Worm (Caenorhabditis elegans) whole organism, young adult: ENCODE data around the gene Y57G11C.46.

ENCODE experiments used
- B0035.1 ChIP-seq: sonication (generic microtip); optimal IDR thresholded peaks from 2 replicates; lab custom pipeline; 2016; ENCODE audit warnings: missing genetic modification characterization, mild to moderate bottlenecking, missing compliant biosample characterization, missing genotype, missing genetic modification reagents
- B0261.1 ChIP-seq: sonication (generic microtip); optimal IDR thresholded peaks from 2 replicates; lab custom pipeline; 2016; ENCODE audit warnings: mild to moderate bottlenecking, missing genetic modification characterization, moderate library complexity, missing compliant biosample characterization
- C06A6.2 ChIP-seq: fragments of 200-800 bp; sonication (Bioruptor generic); conservative IDR thresholded peaks from 2 replicates; pipeline ENCODE4 v1.3.6; 2022; ENCODE audit warnings: missing genetic modification characterization, missing compliant biosample characterization
- C17E4.6 ChIP-seq: fragments of 200-800 bp; sonication (Bioruptor generic); IDR thresholded peaks from 2 replicates; pipeline ENCODE4 v1.3.6; 2022; ENCODE audit warnings: missing genetic modification reagents, missing genetic modification characterization, missing compliant biosample characterization
- F23B12.7 ChIP-seq: sonication (generic microtip); optimal IDR thresholded peaks from 2 replicates; lab custom pipeline; 2017; ENCODE audit warnings: missing genetic modification characterization, mild to moderate bottlenecking, missing compliant biosample characterization, antibody characterized with exemption, moderate library complexity; ENCODE audit not compliant: insufficient read depth
- F37B4.10 ChIP-seq: fragments of 200-800 bp; sonication (Bioruptor generic); IDR thresholded peaks from 2 replicates; pipeline ENCODE4 v1.3.6; 2022; ENCODE audit warnings: missing genetic modification characterization, missing compliant biosample characterization
- F39B2.1 ChIP-seq: fragments of 200-800 bp; sonication (Bioruptor generic); IDR thresholded peaks from 2 replicates; pipeline ENCODE4 v1.3.6; 2022; ENCODE audit warnings: missing genetic modification reagents, missing genetic modification characterization, missing compliant biosample characterization
- F57C9.4 ChIP-seq: sonication (generic microtip); optimal IDR thresholded peaks from 2 replicates; lab custom pipeline; 2017; ENCODE audit warnings: mild to moderate bottlenecking, missing genetic modification characterization, missing compliant biosample characterization
- K11D2.4 ChIP-seq: fragments of 200-800 bp; sonication (Bioruptor generic); IDR thresholded peaks from 2 replicates; pipeline ENCODE4 v1.3.6; 2022; ENCODE audit warnings: missing genetic modification reagents, missing genetic modification characterization, missing compliant biosample characterization
- K12H6.12 ChIP-seq: fragments of 200-800 bp; sonication (Bioruptor generic); optimal IDR thresholded peaks from 2 replicates; lab custom pipeline; 2018; ENCODE audit warnings: mild to moderate bottlenecking, missing genetic modification characterization, missing compliant biosample characterization
- Y56A3A.18 ChIP-seq: fragments of 200-800 bp; sonication (Bioruptor generic); IDR thresholded peaks from 2 replicates; pipeline ENCODE4 v1.3.6; 2022; ENCODE audit warnings: missing genetic modification reagents, missing genetic modification characterization, missing compliant biosample characterization
- Y67H2A.10 ChIP-seq: fragments of 200-800 bp; sonication (Bioruptor generic); conservative IDR thresholded peaks from 2 replicates; pipeline ENCODE4 v1.3.6; 2022; ENCODE audit warnings: missing genetic modification reagents, missing genetic modification characterization, missing compliant biosample characterization
- akir-1 ChIP-seq: fragments of 200-800 bp; sonication (Bioruptor generic); optimal IDR thresholded peaks from 2 replicates; lab custom pipeline; 2018; ENCODE audit warnings: mild to moderate bottlenecking, missing genetic modification characterization, moderate library complexity, missing compliant biosample characterization
- athp-1 ChIP-seq: sonication (generic microtip); optimal IDR thresholded peaks from 2 replicates; lab custom pipeline; 2017; ENCODE audit warnings: mild to moderate bottlenecking, missing genetic modification characterization, missing compliant biosample characterization
- attf-3 ChIP-seq: fragments of 200-800 bp; sonication (Bioruptor generic); conservative IDR thresholded peaks from 2 replicates; pipeline ENCODE4 v1.3.6; 2022; ENCODE audit warnings: missing genetic modification reagents, missing genetic modification characterization, missing compliant biosample characterization
- attf-5 ChIP-seq: fragments of 200-800 bp; sonication (Bioruptor generic); optimal IDR thresholded peaks from 2 replicates; lab custom pipeline; 2018; ENCODE audit warnings: mild to moderate bottlenecking, missing genetic modification characterization, missing compliant biosample characterization
- attf-6 ChIP-seq: fragments of 200-800 bp; sonication (Bioruptor generic); IDR thresholded peaks from 2 replicates; pipeline ENCODE4 v1.3.6; 2022; ENCODE audit warnings: missing genetic modification reagents, missing genetic modification characterization, missing compliant biosample characterization
- bed-2 ChIP-seq: fragments of 200-800 bp; sonication (Bioruptor generic); IDR thresholded peaks from 2 replicates; pipeline ENCODE4 v1.3.6; 2022; ENCODE audit warnings: missing genetic modification reagents, missing genetic modification characterization, missing compliant biosample characterization
- ceh-100 ChIP-seq: fragments of 200-800 bp; sonication (Bioruptor generic); IDR thresholded peaks from 2 replicates; pipeline ENCODE4 v1.3.6; 2022; ENCODE audit warnings: missing genetic modification reagents, missing genetic modification characterization, missing compliant biosample characterization
- ceh-27 ChIP-seq: fragments of 200-800 bp; sonication (Bioruptor generic); optimal IDR thresholded peaks from 2 replicates; lab custom pipeline; 2018; ENCODE audit warnings: mild to moderate bottlenecking, missing genetic modification characterization, moderate library complexity, missing compliant biosample characterization
- ceh-91 ChIP-seq: fragments of 200-800 bp; sonication (Bioruptor generic); IDR thresholded peaks from 2 replicates; pipeline ENCODE4 v1.3.6; 2022; ENCODE audit warnings: missing genetic modification reagents, missing genetic modification characterization, missing compliant biosample characterization
- egl-18 ChIP-seq: fragments of 200-800 bp; sonication (Bioruptor generic); IDR thresholded peaks from 2 replicates; pipeline ENCODE4 v1.3.6; 2022; ENCODE audit warnings: missing genetic modification reagents, missing genetic modification characterization, missing compliant biosample characterization
- egl-44 ChIP-seq: fragments of 200-800 bp; sonication (Bioruptor generic); IDR thresholded peaks from 2 replicates; pipeline ENCODE4 v1.3.6; 2022; ENCODE audit warnings: missing genetic modification reagents, missing genetic modification characterization, missing compliant biosample characterization
- fkh-3 ChIP-seq: sonication (generic microtip); optimal IDR thresholded peaks from 2 replicates; lab custom pipeline; 2016; ENCODE audit warnings: mild to moderate bottlenecking, missing genetic modification characterization, missing compliant biosample characterization
- hlh-12 ChIP-seq: sonication (generic microtip); optimal IDR thresholded peaks from 2 replicates; lab custom pipeline; 2016; ENCODE audit warnings: missing genetic modification characterization, missing compliant biosample characterization
- hmg-1.2 ChIP-seq: fragments of 200-800 bp; sonication (Bioruptor generic); IDR thresholded peaks from 2 replicates; pipeline ENCODE4 v1.3.6; 2022; ENCODE audit warnings: missing genetic modification reagents, missing genetic modification characterization, missing compliant biosample characterization
- hrde-1 ChIP-seq: sonication (generic microtip); optimal IDR thresholded peaks from 2 replicates; lab custom pipeline; 2016; ENCODE audit warnings: missing genetic modification characterization, mild to moderate bottlenecking, missing compliant biosample characterization, moderate library complexity, missing genotype, missing genetic modification reagents, borderline replicate concordance
- lag-1 ChIP-seq: fragments of 200-800 bp; sonication (Bioruptor generic); IDR thresholded peaks from 2 replicates; pipeline ENCODE4 v1.3.6; 2022; ENCODE audit warnings: missing genetic modification reagents, missing genetic modification characterization, missing compliant biosample characterization
- let-526 ChIP-seq: fragments of 200-800 bp; sonication (Bioruptor generic); IDR thresholded peaks from 2 replicates; pipeline ENCODE4 v1.3.6; 2022; ENCODE audit warnings: missing genetic modification reagents, missing genetic modification characterization, missing compliant biosample characterization
- let-607 ChIP-seq, 2 experiments: fragments of 200-800 bp in 1 of 2; sonication (Bioruptor generic) in 1 of 2; sonication (generic microtip) in 1 of 2; optimal IDR thresholded peaks; 2 replicates each; lab custom pipeline; 2016 to 2018; ENCODE audit warnings: mild to moderate bottlenecking in 2 of 2, missing compliant biosample characterization in 2 of 2, missing genetic modification characterization in 2 of 2, moderate library complexity in 2 of 2, missing genotype in 1 of 2
- lin-35 ChIP-seq, 3 experiments: fragments of 150-350 bp in 2 of 3; sonication (generic microtip) in 1 of 3; optimal IDR thresholded peaks; 2 replicates each; lab custom pipeline; 2014 to 2018; ENCODE audit warnings: missing biosample characterization in 3 of 3, missing genetic modification characterization in 3 of 3, missing genetic modification reagents in 3 of 3
- lin-54 ChIP-seq: fragments of 200-800 bp; sonication (Bioruptor generic); optimal IDR thresholded peaks from 2 replicates; lab custom pipeline; 2018; ENCODE audit warnings: mild to moderate bottlenecking, missing genetic modification characterization, missing compliant biosample characterization
- lir-1 ChIP-seq: fragments of 200-800 bp; sonication (Bioruptor generic); conservative IDR thresholded peaks from 2 replicates; pipeline ENCODE4 v1.3.6; 2022; ENCODE audit warnings: missing genetic modification reagents, missing genetic modification characterization, missing compliant biosample characterization
- madf-10 ChIP-seq: sonication (generic microtip); optimal IDR thresholded peaks from 2 replicates; lab custom pipeline; 2016; ENCODE audit warnings: mild to moderate bottlenecking, missing genetic modification characterization, missing compliant biosample characterization
- madf-3 ChIP-seq: fragments of 200-800 bp; sonication (Bioruptor generic); IDR thresholded peaks from 2 replicates; pipeline ENCODE4 v1.3.6; 2022; ENCODE audit warnings: missing genetic modification reagents, missing genetic modification characterization, missing compliant biosample characterization
- madf-8 ChIP-seq: fragments of 200-800 bp; sonication (Bioruptor generic); conservative IDR thresholded peaks from 2 replicates; pipeline ENCODE4 v1.3.6; 2022; ENCODE audit warnings: missing genetic modification reagents, missing genetic modification characterization, missing compliant biosample characterization
- mcd-1 ChIP-seq: fragments of 200-800 bp; sonication (Bioruptor generic); IDR thresholded peaks from 2 replicates; pipeline ENCODE4 v1.3.6; 2022; ENCODE audit warnings: missing genetic modification reagents, missing genetic modification characterization, missing compliant biosample characterization
- mes-4 ChIP-seq: sonication (generic microtip); optimal IDR thresholded peaks from 2 replicates; lab custom pipeline; 2016; ENCODE audit warnings: missing genotype, missing genetic modification characterization, missing compliant biosample characterization
- nfya-1 ChIP-seq: sonication (generic microtip); optimal IDR thresholded peaks from 2 replicates; lab custom pipeline; 2017; ENCODE audit warnings: antibody characterized with exemption, missing compliant biosample characterization, missing genetic modification characterization, borderline replicate concordance; ENCODE audit not compliant: insufficient read depth
- nhr-179 ChIP-seq: sonication (generic microtip); optimal IDR thresholded peaks from 2 replicates; lab custom pipeline; 2016; ENCODE audit warnings: mild to moderate bottlenecking, missing genetic modification characterization, missing compliant biosample characterization
- nhr-27 ChIP-seq: fragments of 200-800 bp; sonication (Bioruptor generic); optimal IDR thresholded peaks from 2 replicates; lab custom pipeline; 2018; ENCODE audit warnings: mild to moderate bottlenecking, missing genetic modification characterization, moderate library complexity, missing compliant biosample characterization
- nhr-80 ChIP-seq: sonication (generic microtip); optimal IDR thresholded peaks from 2 replicates; lab custom pipeline; 2016; ENCODE audit warnings: missing genetic modification characterization, missing compliant biosample characterization
- rcor-1 ChIP-seq: fragments of 200-800 bp; sonication (Bioruptor generic); IDR thresholded peaks from 2 replicates; pipeline ENCODE4 v1.3.6; 2022; ENCODE audit warnings: missing genetic modification reagents, missing genetic modification characterization, missing compliant biosample characterization
- sdz-38 ChIP-seq: sonication (generic microtip); optimal IDR thresholded peaks from 2 replicates; lab custom pipeline; 2016; ENCODE audit warnings: missing genotype, missing genetic modification characterization, missing compliant biosample characterization
- sea-2 ChIP-seq: fragments of 200-800 bp; sonication (Bioruptor generic); IDR thresholded peaks from 2 replicates; pipeline ENCODE4 v1.3.6; 2022; ENCODE audit warnings: missing genetic modification characterization, missing compliant biosample characterization
- xnd-1 ChIP-seq: sonication (generic microtip); optimal IDR thresholded peaks from 2 replicates; lab custom pipeline; 2016; ENCODE audit warnings: missing genotype, missing genetic modification reagents, missing genetic modification characterization, missing compliant biosample characterization
- ztf-22 ChIP-seq: fragments of 200-800 bp; sonication (Bioruptor generic); optimal IDR thresholded peaks from 2 replicates; lab custom pipeline; 2018; ENCODE audit warnings: mild to moderate bottlenecking, missing genetic modification characterization, moderate library complexity, missing compliant biosample characterization
- ztf-3 ChIP-seq: fragments of 200-800 bp; sonication (Bioruptor generic); optimal IDR thresholded peaks from 2 replicates; lab custom pipeline; 2018; ENCODE audit warnings: mild to moderate bottlenecking, missing genetic modification characterization, missing compliant biosample characterization
- ztf-6 ChIP-seq: fragments of 200-800 bp; sonication (Bioruptor generic); IDR thresholded peaks from 2 replicates; pipeline ENCODE4 v1.3.6; 2022; ENCODE audit warnings: missing genetic modification reagents, missing genetic modification characterization, missing compliant biosample characterization

Gene Y57G11C.46

ce11 chrIV:14824878-14825352, 8.7 kb upstream of the Y57G11C.46 start, which contains the start of gene sec-61.A (continued):
- TF ChIP-seq hmg-1.2 (GFP tag; lab: Robert Waterston, UW), result peak; percentile 50
- TF ChIP-seq madf-10 (tag; lab: Kevin White, UChicago), result peak; percentile 46
- TF ChIP-seq lir-1 (GFP tag; lab: Robert Waterston, UW), result no peak
- peak; percentile 75 for TF ChIP-seq F23B12.7
- no peak for TF ChIP-seq athp-1 (tag; lab: Kevin White, UChicago)
- TF ChIP-seq F57C9.4 (tag; lab: Kevin White, UChicago), result no peak
- peak; percentile 89 for TF ChIP-seq attf-6
- no peak for TF ChIP-seq K11D2.4 (GFP tag; lab: Robert Waterston, UW)
- TF ChIP-seq K12H6.12 (tag; lab: Kevin White, UChicago), result peak; percentile 74
- TF ChIP-seq lag-1, result no peak
- TF ChIP-seq egl-18 (GFP tag; lab: Robert Waterston, UW), result no peak
- TF ChIP-seq nfya-1 (tag; lab: Kevin White, UChicago), result no peak
- no peak for TF ChIP-seq akir-1 (GFP tag; lab: Kevin White, UChicago)
- TF ChIP-seq lin-54 (GFP tag; lab: Kevin White, UChicago), result peak; percentile 70
- no peak for TF ChIP-seq ceh-100 (GFP tag; lab: Robert Waterston, UW)
- TF ChIP-seq nhr-80 (tag; lab: Kevin White, UChicago), result peak; percentile 89
- no peak for TF ChIP-seq madf-3 (GFP tag; lab: Robert Waterston, UW)
- no peak for TF ChIP-seq mes-4 (tag; lab: Kevin White, UChicago)
- TF ChIP-seq B0035.1 (tag; lab: Kevin White, UChicago), result no peak
- TF ChIP-seq hrde-1 (tag; lab: Kevin White, UChicago), result no peak
- peak; percentile 52 for TF ChIP-seq ceh-27
- TF ChIP-seq xnd-1, result peak; percentile 56
- TF ChIP-seq attf-3 (GFP tag; lab: Robert Waterston, UW), result 0 out of 2 replicates have a peak, but pooled peaks have one; percentile 10
- TF ChIP-seq rcor-1 (GFP tag; lab: Robert Waterston, UW), result peak; percentile 13; the same call in 1 of the 2 replicates
- no peak for TF ChIP-seq hlh-12
- no peak for TF ChIP-seq nhr-27
- no peak for TF ChIP-seq madf-8
- no peak for TF ChIP-seq Y56A3A.18 (GFP tag; lab: Robert Waterston, UW)
- 0 out of 2 replicates have a peak, but pooled peaks have one; percentile 38 for TF ChIP-seq Y67H2A.10 (GFP tag; lab: Robert Waterston, UW)
- no peak for TF ChIP-seq B0261.1 (tag; lab: Kevin White, UChicago)
- no peak for TF ChIP-seq fkh-3
- TF ChIP-seq let-526 (GFP tag; lab: Robert Waterston, UW), result no peak
- peak; percentile 74 for TF ChIP-seq attf-5 (GFP tag; lab: Kevin White, UChicago)
- no peak for TF ChIP-seq egl-44 (GFP tag; lab: Robert Waterston, UW)
- TF ChIP-seq bed-2 (GFP tag; lab: Robert Waterston, UW), result no peak
- TF ChIP-seq F37B4.10 (GFP tag; lab: Robert Waterston, UW), result no peak
- TF ChIP-seq sdz-38 (tag; lab: Kevin White, UChicago), result no peak
- no peak for TF ChIP-seq C06A6.2 (GFP tag; lab: Robert Waterston, UW)
- TF ChIP-seq ztf-6 (GFP tag; lab: Robert Waterston, UW), result no peak
- peak; percentile 72 for TF ChIP-seq mcd-1 (GFP tag; lab: Robert Waterston, UW)
- no peak for TF ChIP-seq ztf-22 (GFP tag; lab: Kevin White, UChicago)
- no peak for TF ChIP-seq ztf-3 (GFP tag; lab: Kevin White, UChicago)
- no peak for TF ChIP-seq F39B2.1 (GFP tag; lab: Robert Waterston, UW)
- no peak for TF ChIP-seq C17E4.6 (GFP tag; lab: Robert Waterston, UW)
- TF ChIP-seq nhr-179 (tag; lab: Kevin White, UChicago), result no peak
- TF ChIP-seq ceh-91, result peak; percentile 60
- no peak for TF ChIP-seq sea-2
- peak in 1 of 3 experiments; percentile 24 for TF ChIP-seq lin-35 (GFP tag; optimal IDR thresholded peaks at IDR 0.05; lab: Kevin White, UChicago)
- peak; percentile 100 for TF ChIP-seq let-607 (tag; optimal IDR thresholded peaks at IDR 0.05; lab: Kevin White, UChicago)
